Fruit fly (Drosophila melanogaster): ENCODE data around the gene fng.

Gene fng

DNA sequence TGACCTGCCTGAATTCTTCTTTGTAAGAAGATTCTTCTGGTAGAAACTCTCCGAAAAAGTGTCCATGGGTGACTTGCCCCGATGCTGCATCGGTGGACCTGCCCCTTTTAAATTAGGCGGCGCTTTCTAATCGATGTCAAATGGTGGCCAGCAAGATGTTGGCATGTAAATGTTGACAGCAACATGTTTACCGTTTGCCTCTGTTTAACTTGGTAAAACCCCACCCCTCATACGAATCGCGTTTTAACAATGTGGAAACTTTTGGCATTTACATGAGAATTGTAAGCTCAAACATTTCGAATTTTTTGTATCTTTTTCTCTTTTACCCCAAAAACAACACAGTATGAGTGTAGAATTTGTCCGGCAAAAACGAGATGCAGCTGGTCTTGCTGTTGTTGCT, 27.1 kb upstream of the fng start (continued):
- TF ChIP-seq D (optimal IDR thresholded peaks at IDR 0.05) (no peak), D (GFP tag; optimal IDR thresholded peaks at IDR 0.05) (no peak), ci (GFP tag; IDR thresholded peaks at IDR 0.05) (peak; percentile 37; the same call in 1 of the 3 replicates), fd64A (GFP tag; optimal IDR thresholded peaks at IDR 0.05) (peak; percentile 31), Ravus (GFP tag; IDR thresholded peaks at IDR 0.05) (no peak), CG1024 (GFP tag; IDR thresholded peaks at IDR 0.05) (0 out of 2 replicates have a peak, but pooled peaks have one; percentile 19), CG3407 (GFP tag; optimal IDR thresholded peaks at IDR 0.05) (peak; percentile 13), HLHmδ (GFP tag; optimal IDR thresholded peaks at IDR 0.05) (peak; percentile 12), oc (tag; optimal IDR thresholded peaks at IDR 0.05) (peak; percentile 19), stc (GFP tag; IDR thresholded peaks at IDR 0.05) (0 out of 2 replicates have a peak, but pooled peaks have one; percentile 5), CG11504 (tag; optimal IDR thresholded peaks at IDR 0.05) (peak; percentile 96)

- TF ChIP-seq Hmr (GFP tag; optimal IDR thresholded peaks at IDR 0.05) = no peak
- no peak for TF ChIP-seq dmrt99B (tag; optimal IDR thresholded peaks at IDR 0.05)
- no peak for TF ChIP-seq CG14667 (GFP tag; IDR thresholded peaks at IDR 0.05)
- TF ChIP-seq Gsc (GFP tag; IDR thresholded peaks at IDR 0.05) = no peak
Measured at dm6 chr3L:20974600-20974999, 25.3 kb upstream of the fng start, which contains the start of gene CG33286. Gene CG33286 (minus strand): TSS chr3L:20974700.

DNA sequence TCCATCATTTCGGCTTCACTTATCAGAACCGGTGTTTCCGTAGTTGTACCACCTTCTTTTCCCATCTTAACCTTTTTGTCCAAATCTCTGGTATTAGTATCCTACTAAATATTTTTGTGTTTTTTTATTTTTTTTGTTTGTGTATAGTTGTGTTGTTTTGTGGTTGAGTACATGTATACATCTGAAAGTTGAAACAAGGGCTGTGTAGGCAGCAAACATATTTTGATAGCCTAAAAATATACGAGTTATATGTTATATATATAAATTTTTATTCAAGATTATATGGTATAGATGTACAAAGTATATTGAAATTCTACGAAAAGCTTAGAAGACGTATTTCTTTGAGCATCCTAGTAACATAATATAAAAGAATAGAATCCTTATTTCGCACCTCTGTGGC, 21.3 kb upstream of the fng start, which contains the start of gene CG33287:
TSS of gene CG33287 (minus strand) at position 101 of the 400 bp plus-strand sequence.
- TF ChIP-seq tio (GFP tag; optimal IDR thresholded peaks at IDR 0.05) = no peak
- no peak for TF ChIP-seq zen2 (GFP tag; IDR thresholded peaks at IDR 0.05; ENCODE audit: partially characterized antibody)
- TF ChIP-seq yki (optimal IDR thresholded peaks at IDR 0.05) = no peak
- no peak for TF ChIP-seq CG9817 (tag; optimal IDR thresholded peaks at IDR 0.05)
- no peak for TF ChIP-seq CG16813 (GFP tag; IDR thresholded peaks at IDR 0.05; ENCODE audit: partially characterized antibody)
- TF ChIP-seq CG8290 (GFP tag; optimal IDR thresholded peaks at IDR 0.05) = no peak
- TF ChIP-seq CG8290 (tag; optimal IDR thresholded peaks at IDR 0.05) = no peak
- TF ChIP-seq ci (GFP tag; IDR thresholded peaks at IDR 0.05) = no peak
- TF ChIP-seq NK7.1 (GFP tag; optimal IDR thresholded peaks at IDR 0.05) = no peak
- no peak for TF ChIP-seq gsb-n (tag; optimal IDR thresholded peaks at IDR 0.05)
- TF ChIP-seq CG32772 (GFP tag; IDR thresholded peaks at IDR 0.05) = no peak

DNA sequence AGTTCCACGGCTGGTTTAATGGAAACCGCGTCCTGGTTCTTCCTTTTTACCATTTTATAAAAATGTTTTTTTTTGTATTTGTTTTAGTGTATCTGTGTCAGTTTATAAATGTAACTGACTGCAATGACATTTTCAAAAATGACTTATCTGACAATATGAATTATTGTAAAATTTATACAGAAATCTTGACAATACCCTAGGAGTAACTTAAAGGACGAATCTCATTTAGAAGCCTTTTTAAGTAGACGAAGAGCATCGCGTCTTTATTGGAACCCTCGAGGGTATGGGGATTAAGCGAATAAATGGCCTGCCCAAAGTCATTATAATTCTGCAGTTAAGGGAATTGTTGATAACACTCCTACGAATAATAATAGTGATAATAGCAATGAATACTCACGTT, 17.4 kb upstream of the fng start, which contains the start of gene CG12983:
TSS of gene CG12983 (minus strand) at position 101 of the 400 bp plus-strand sequence.
- TF ChIP-seq lola (GFP tag; optimal IDR thresholded peaks at IDR 0.05) = no peak
- no peak for TF ChIP-seq CG10979 (tag; optimal IDR thresholded peaks at IDR 0.05)
- no peak for TF ChIP-seq sna (GFP tag; IDR thresholded peaks at IDR 0.05; ENCODE audit: partially characterized antibody)
- no peak for TF ChIP-seq HLH3B (GFP tag; IDR thresholded peaks at IDR 0.05)
- no peak for TF ChIP-seq Atf6 (GFP tag; IDR thresholded peaks at IDR 0.05)
- no peak for TF ChIP-seq CG2889 (GFP tag; IDR thresholded peaks at IDR 0.05)
- no peak for TF ChIP-seq Meics (GFP tag; optimal IDR thresholded peaks at IDR 0.05)
- TF ChIP-seq CG12391 (tag; optimal IDR thresholded peaks at IDR 0.05) = no peak
- no peak for TF ChIP-seq caup (GFP tag; optimal IDR thresholded peaks at IDR 0.05; ENCODE audit: severe bottlenecking)
- TF ChIP-seq CG6175 (GFP tag; IDR thresholded peaks at IDR 0.05) = no peak
- TF ChIP-seq ac (GFP tag; optimal IDR thresholded peaks at IDR 0.05) = no peak
- TF ChIP-seq sqz (GFP tag; optimal IDR thresholded peaks at IDR 0.05) = no peak
- TF ChIP-seq Gug (GFP tag; IDR thresholded peaks at IDR 0.05) = no peak
- no peak for TF ChIP-seq ara (GFP tag; IDR thresholded peaks at IDR 0.05)
- no peak for TF ChIP-seq Hr3 (GFP tag; optimal IDR thresholded peaks at IDR 0.05)
- TF ChIP-seq jumu (GFP tag; optimal IDR thresholded peaks at IDR 0.05) = no peak
- no peak for TF ChIP-seq eyg (GFP tag; optimal IDR thresholded peaks at IDR 0.05)

All from whole organism, embryonic.